Fruit fly (Drosophila melanogaster) Kc167 (cell line): ENCODE results near the gene wam.

Experiments used
- Myc ChIP-seq: fragments of >200 bp; optimal IDR thresholded peaks from 2 replicates; lab custom pipeline; 2017; ENCODE audit warnings: missing external identifiers
- insv ChIP-seq: fragments of >200 bp; optimal IDR thresholded peaks from 3 replicates; lab custom pipeline; 2018; ENCODE audit warnings: missing external identifiers
- psq ChIP-seq: fragments of >200 bp; optimal IDR thresholded peaks from 2 replicates; lab custom pipeline; 2017; ENCODE audit warnings: missing external identifiers
- ttk ChIP-seq: sonication (Bioruptor generic); optimal IDR thresholded peaks from 2 replicates; lab custom pipeline; 2017; ENCODE audit warnings: missing external identifiers

DNA sequence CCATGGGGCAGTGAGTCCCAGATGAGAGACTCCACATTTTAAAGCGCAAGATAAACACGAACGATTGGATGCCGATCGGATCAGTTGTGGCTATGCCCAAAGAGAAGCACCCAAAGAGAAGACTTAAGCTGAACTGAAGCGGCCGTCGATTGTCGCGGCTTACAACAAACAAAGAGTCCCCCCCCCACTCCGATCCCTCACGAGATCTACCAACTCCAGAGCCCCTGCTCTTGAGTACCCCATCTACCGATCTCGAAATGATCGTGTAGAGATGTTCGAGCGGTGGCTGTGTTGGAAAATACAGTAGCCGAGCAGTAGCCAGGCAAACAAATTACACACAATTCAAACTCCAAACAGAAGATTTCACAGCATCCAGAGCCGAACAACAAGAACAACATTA, 37.9 kb upstream of the wam start:
- no peak for TF ChIP-seq ttk (lab: Kevin White, UChicago)
- TF ChIP-seq insv (lab: Kevin White, UChicago), result no peak
- no peak for TF ChIP-seq Myc
- TF ChIP-seq psq, result no peak
